Fruit fly (Drosophila melanogaster) whole organism, embryonic: ENCODE results near the gene Rh5.

Source experiments
- B-H2 ChIP-seq: fragments of 200-800 bp; sonication (Bioruptor generic); optimal IDR thresholded peaks from 2 replicates; lab custom pipeline; 2018; ENCODE audit warnings: missing biosample characterization, mild to moderate bottlenecking, missing genetic modification characterization
- Bdp1 ChIP-seq: fragments of 200-800 bp; sonication (Bioruptor generic); optimal IDR thresholded peaks from 3 replicates; lab custom pipeline; 2016; ENCODE audit warnings: missing biosample characterization, missing genetic modification characterization
- CG10366 ChIP-seq: fragments of 200-800 bp; sonication (Bioruptor generic); IDR thresholded peaks from 2 replicates; pipeline ENCODE4 v1.3.6; 2022; ENCODE audit warnings: missing biosample characterization, missing genetic modification characterization
- CG10462 ChIP-seq: fragments of 200-800 bp; sonication (Bioruptor generic); optimal IDR thresholded peaks from 2 replicates; lab custom pipeline; 2016; ENCODE audit warnings: missing biosample characterization, missing genetic modification characterization
- CG10654 ChIP-seq: fragments of 200-800 bp; sonication (Bioruptor generic); optimal IDR thresholded peaks from 2 replicates; lab custom pipeline; 2016; ENCODE audit warnings: missing biosample characterization, missing genetic modification characterization
- CG13894 ChIP-seq: fragments of 200-800 bp; sonication (Bioruptor generic); optimal IDR thresholded peaks from 3 replicates; lab custom pipeline; 2018; ENCODE audit warnings: missing biosample characterization, mild to moderate bottlenecking, missing genetic modification characterization, moderate library complexity
- CG14014 ChIP-seq: fragments of 200-800 bp; sonication (Bioruptor generic); IDR thresholded peaks from 2 replicates; pipeline ENCODE4 v1.3.6; 2022; ENCODE audit warnings: missing biosample characterization, missing genetic modification characterization
- CG14860 ChIP-seq: fragments of 200-800 bp; sonication (Bioruptor generic); IDR thresholded peaks from 3 replicates; pipeline ENCODE4 v1.3.6; 2022; ENCODE audit warnings: missing biosample characterization, missing genetic modification characterization; ENCODE audit not compliant: partially characterized antibody
- CG17359 ChIP-seq: fragments of 200-800 bp; sonication (Bioruptor generic); optimal IDR thresholded peaks from 3 replicates; lab custom pipeline; 2018; ENCODE audit warnings: missing biosample characterization, mild to moderate bottlenecking, missing genetic modification characterization, moderate library complexity
- CG2199 ChIP-seq: fragments of 200-800 bp; sonication (Bioruptor generic); IDR thresholded peaks from 3 replicates; pipeline ENCODE4 v1.3.6; 2022; ENCODE audit warnings: missing biosample characterization, missing genetic modification characterization
- CG31224 ChIP-seq: fragments of 200-800 bp; sonication (Bioruptor generic); IDR thresholded peaks from 2 replicates; pipeline ENCODE4 v1.3.6; 2022; ENCODE audit warnings: missing biosample characterization, missing genetic modification characterization
- CG32532 ChIP-seq: fragments of 200-800 bp; sonication (Bioruptor generic); IDR thresholded peaks from 2 replicates; pipeline ENCODE4 v1.3.6; 2022; ENCODE audit warnings: missing biosample characterization, missing genetic modification characterization
- CG3281 ChIP-seq: fragments of 200-800 bp; sonication (Bioruptor generic); optimal IDR thresholded peaks from 3 replicates; lab custom pipeline; 2017; ENCODE audit warnings: missing biosample characterization, mild to moderate bottlenecking, missing genetic modification characterization
- CG3838 ChIP-seq: fragments of 200-800 bp; sonication (Bioruptor generic); optimal IDR thresholded peaks from 3 replicates; lab custom pipeline; 2016; ENCODE audit warnings: missing biosample characterization, missing genetic modification characterization
- CG3847 ChIP-seq: fragments of 200-800 bp; sonication (Bioruptor generic); IDR thresholded peaks from 2 replicates; pipeline ENCODE4 v1.3.6; 2022; ENCODE audit warnings: missing biosample characterization, missing genetic modification characterization
- CG42726 ChIP-seq: fragments of 200-800 bp; sonication (Bioruptor generic); IDR thresholded peaks from 2 replicates; pipeline ENCODE4 v1.3.6; 2022; ENCODE audit warnings: missing biosample characterization, missing genetic modification characterization; ENCODE audit not compliant: partially characterized antibody
- CG4360 ChIP-seq: fragments of 200-800 bp; sonication (Bioruptor generic); IDR thresholded peaks from 2 replicates; pipeline ENCODE4 v1.3.6; 2022; ENCODE audit warnings: missing biosample characterization, missing genetic modification characterization
- CG7745 ChIP-seq: fragments of 200-800 bp; sonication (Bioruptor generic); optimal IDR thresholded peaks from 2 replicates; lab custom pipeline; 2018; ENCODE audit warnings: missing biosample characterization, mild to moderate bottlenecking, missing genetic modification characterization, moderate library complexity
- CG8388 ChIP-seq: fragments of 200-800 bp; sonication (Bioruptor generic); optimal IDR thresholded peaks from 2 replicates; lab custom pipeline; 2019; ENCODE audit warnings: missing biosample characterization, mild to moderate bottlenecking, missing genetic modification characterization, moderate library complexity
- Dbx ChIP-seq: fragments of 200-800 bp; sonication (Bioruptor generic); IDR thresholded peaks from 3 replicates; pipeline ENCODE4 v1.3.6; 2022; ENCODE audit warnings: missing biosample characterization, missing genetic modification characterization
- Drgx ChIP-seq: fragments of 200-800 bp; sonication (Bioruptor generic); IDR thresholded peaks from 2 replicates; pipeline ENCODE4 v1.3.6; 2022; ENCODE audit warnings: missing biosample characterization, missing genetic modification characterization
- E2f1 ChIP-seq: fragments of 200-800 bp; sonication (Bioruptor generic); IDR thresholded peaks from 2 replicates; pipeline ENCODE4 v1.3.6; 2022; ENCODE audit warnings: missing biosample characterization, missing genetic modification characterization
- GATAe ChIP-seq: fragments of 200-800 bp; sonication (Bioruptor generic); conservative IDR thresholded peaks from 2 replicates; pipeline ENCODE4 v1.3.6; 2022; ENCODE audit warnings: missing biosample characterization, missing genetic modification characterization
- Kr ChIP-seq: fragments of 200-800 bp; sonication (Bioruptor generic); optimal IDR thresholded peaks from 2 replicates; lab custom pipeline; 2017; ENCODE audit warnings: missing biosample characterization, mild to moderate bottlenecking, missing genetic modification characterization
- MBD-R2 ChIP-seq: fragments of 200-800 bp; sonication (Bioruptor generic); IDR thresholded peaks from 2 replicates; pipeline ENCODE4 v1.3.6; 2022; ENCODE audit warnings: missing biosample characterization, missing genetic modification characterization
- MESR4 ChIP-seq: fragments of 200-800 bp; sonication (Bioruptor generic); optimal IDR thresholded peaks from 2 replicates; lab custom pipeline; 2018; ENCODE audit warnings: missing biosample characterization, mild to moderate bottlenecking, missing genetic modification characterization, moderate library complexity
- MTF-1 ChIP-seq: fragments of 200-800 bp; sonication (Bioruptor generic); optimal IDR thresholded peaks from 2 replicates; lab custom pipeline; 2018; ENCODE audit warnings: missing biosample characterization, mild to moderate bottlenecking, missing genetic modification characterization, borderline replicate concordance
- TFAM ChIP-seq: fragments of 200-800 bp; sonication (Bioruptor generic); optimal IDR thresholded peaks from 2 replicates; lab custom pipeline; 2017; ENCODE audit warnings: missing biosample characterization, missing genetic modification characterization, inconsistent platforms
- cad ChIP-seq: fragments of >200 bp; optimal IDR thresholded peaks from 2 replicates; lab custom pipeline; 2017; ENCODE audit warnings: missing biosample characterization, missing genetic modification characterization
- cg ChIP-seq: fragments of 200-800 bp; sonication (Bioruptor generic); optimal IDR thresholded peaks from 3 replicates; lab custom pipeline; 2019; ENCODE audit warnings: missing biosample characterization, mild to moderate bottlenecking, missing genetic modification characterization, moderate library complexity
- chinmo ChIP-seq: fragments of 200-800 bp; sonication (Bioruptor generic); IDR thresholded peaks from 4 replicates; pipeline ENCODE4 v1.3.6; 2022; ENCODE audit warnings: missing biosample characterization, missing genetic modification characterization; ENCODE audit not compliant: partially characterized antibody
- eyg ChIP-seq: fragments of 200-800 bp; sonication (Bioruptor generic); optimal IDR thresholded peaks from 3 replicates; lab custom pipeline; 2016; ENCODE audit warnings: missing biosample characterization, missing genetic modification characterization
- fd64A ChIP-seq: fragments of 200-800 bp; sonication (Bioruptor generic); optimal IDR thresholded peaks from 3 replicates; lab custom pipeline; 2018; ENCODE audit warnings: missing biosample characterization, mild to moderate bottlenecking, missing genetic modification characterization
- gcm ChIP-seq: fragments of 200-800 bp; sonication (Bioruptor generic); optimal IDR thresholded peaks from 2 replicates; lab custom pipeline; 2019; ENCODE audit warnings: missing biosample characterization, mild to moderate bottlenecking, missing genetic modification characterization, moderate library complexity
- grn ChIP-seq: fragments of 200-800 bp; sonication (Bioruptor generic); optimal IDR thresholded peaks from 3 replicates; lab custom pipeline; 2017; ENCODE audit warnings: missing biosample characterization, missing genetic modification characterization
- hbn ChIP-seq: fragments of 200-800 bp; sonication (Bioruptor generic); IDR thresholded peaks from 2 replicates; pipeline ENCODE4 v1.3.6; 2022; ENCODE audit warnings: missing biosample characterization, missing genetic modification characterization; ENCODE audit not compliant: partially characterized antibody
- her ChIP-seq: fragments of 200-800 bp; sonication (Bioruptor generic); optimal IDR thresholded peaks from 2 replicates; lab custom pipeline; 2016; ENCODE audit warnings: missing biosample characterization, missing genetic modification characterization
- kay ChIP-seq: fragments of 200-800 bp; sonication (Bioruptor generic); optimal IDR thresholded peaks from 2 replicates; lab custom pipeline; 2016; ENCODE audit warnings: missing biosample characterization, missing genetic modification characterization
- ken ChIP-seq: fragments of 200-800 bp; sonication (Bioruptor generic); IDR thresholded peaks from 3 replicates; pipeline ENCODE4 v1.3.6; 2022; ENCODE audit warnings: missing biosample characterization, missing genetic modification characterization
- lbe ChIP-seq: fragments of 200-800 bp; sonication (Bioruptor generic); optimal IDR thresholded peaks from 2 replicates; lab custom pipeline; 2016; ENCODE audit warnings: missing biosample characterization, mild to moderate bottlenecking, missing genetic modification characterization
- mirr ChIP-seq: fragments of 200-800 bp; sonication (Bioruptor generic); optimal IDR thresholded peaks from 3 replicates; lab custom pipeline; 2018; ENCODE audit warnings: missing biosample characterization, mild to moderate bottlenecking, missing genetic modification characterization
- nom ChIP-seq: fragments of 200-800 bp; sonication (Bioruptor generic); optimal IDR thresholded peaks from 2 replicates; lab custom pipeline; 2017; ENCODE audit warnings: missing biosample characterization, missing genetic modification characterization, mild to moderate bottlenecking, moderate library complexity, missing genetic modification reagents
- odd ChIP-seq: fragments of 200-800 bp; sonication (Bioruptor generic); optimal IDR thresholded peaks from 2 replicates; lab custom pipeline; 2017; ENCODE audit warnings: missing biosample characterization, mild to moderate bottlenecking, missing genetic modification characterization
- pros ChIP-seq: fragments of 200-800 bp; sonication (Bioruptor generic); optimal IDR thresholded peaks from 3 replicates; lab custom pipeline; 2019; ENCODE audit warnings: missing biosample characterization, mild to moderate bottlenecking, missing genetic modification characterization, moderate library complexity
- scrt ChIP-seq: fragments of 200-800 bp; sonication (Bioruptor generic); optimal IDR thresholded peaks from 2 replicates; lab custom pipeline; 2018; ENCODE audit warnings: missing biosample characterization, mild to moderate bottlenecking, missing genetic modification characterization, moderate library complexity
- sens ChIP-seq: fragments of 200-800 bp; sonication (Bioruptor generic); peaks from one replicate; lab custom pipeline; 2016; ENCODE audit warnings: missing biosample characterization, missing genetic modification characterization
- seq ChIP-seq: fragments of 200-800 bp; sonication (Bioruptor generic); IDR thresholded peaks from 2 replicates; pipeline ENCODE4 v1.3.6; 2022; ENCODE audit warnings: missing biosample characterization, missing genetic modification characterization
- so ChIP-seq: fragments of 200-800 bp; sonication (Bioruptor generic); IDR thresholded peaks from 3 replicates; pipeline ENCODE4 v1.3.6; 2022; ENCODE audit warnings: missing biosample characterization, missing genetic modification characterization
- vfl ChIP-seq: fragments of 200-800 bp; sonication (Bioruptor generic); optimal IDR thresholded peaks from 2 replicates; lab custom pipeline; 2016; ENCODE audit warnings: missing biosample characterization, missing genetic modification characterization

Gene Rh5

dm6 chr2L:11970853-11971397 lies 37.0 kb upstream of the Rh5 start (continued):
- TF ChIP-seq CG7745 (no peak), nom (GFP tag; lab: Kevin White, UChicago) (peak; percentile 27), CG14860 (GFP tag; lab: Robert Waterston, UW) (0 out of 3 replicates have a peak, but pooled peaks have one; percentile 33), CG17359 (tag; lab: Kevin White, UChicago) (peak; percentile 3), ken (0 out of 3 replicates have a peak, but pooled peaks have one; percentile 11), CG3281 (GFP tag; lab: Kevin White, UChicago) (peak; percentile 28), CG10366 (GFP tag; lab: Robert Waterston, UW) (peak; percentile 77), lbe (GFP tag; lab: Kevin White, UChicago) (peak; percentile 49), hbn (GFP tag; lab: Robert Waterston, UW) (no peak), CG14014 (GFP tag; lab: Robert Waterston, UW) (peak; percentile 39; the same call in 1 of the 2 replicates), CG32532 (peak; percentile 59)
- TF ChIP-seq, all 482 proteins: peak for 167

- TF ChIP-seq fd64A (no peak), sens (peak; percentile 44), pros (GFP tag; lab: Kevin White, UChicago) (peak; percentile 11), chinmo (GFP tag; lab: Robert Waterston, UW) (0 out of 4 replicates have a peak, but pooled peaks have one; percentile 19), CG4360 (GFP tag; lab: Robert Waterston, UW) (peak; percentile 85), odd (GFP tag; lab: Kevin White, UChicago) (peak; percentile 23), gcm (GFP tag; lab: Kevin White, UChicago) (peak; percentile 77), MTF-1 (GFP tag; lab: Kevin White, UChicago) (no peak), cg (GFP tag; lab: Kevin White, UChicago) (peak; percentile 9), Kr (GFP tag; lab: Kevin White, UChicago) (peak; percentile 6), CG10462 (GFP tag; lab: Kevin White, UChicago) (no peak), seq (GFP tag; lab: Robert Waterston, UW) (no peak), grn (GFP tag; lab: Kevin White, UChicago) (peak; percentile 34), CG2199 (peak; percentile 91), CG13894 (peak; percentile 54), CG31224 (GFP tag; lab: Robert Waterston, UW) (peak; percentile 41; the same call in 1 of the 2 replicates), B-H2 (GFP tag; lab: Kevin White, UChicago) (peak; percentile 5), so (no peak), cad (GFP tag; lab: Kevin White, UChicago) (peak; percentile 31), eyg (GFP tag; lab: Kevin White, UChicago) (no peak)
These were observed 34.7 kb upstream of the Rh5 start for dm6 chr2L:11973145-11973738.

- TF ChIP-seq CG10654 (GFP tag; lab: Kevin White, UChicago) (no peak), GATAe (GFP tag; lab: Robert Waterston, UW) (no peak), mirr (GFP tag; lab: Kevin White, UChicago) (no peak), MBD-R2 (GFP tag; lab: Robert Waterston, UW) (no peak), her (GFP tag; lab: Kevin White, UChicago) (no peak), vfl (GFP tag; lab: Kevin White, UChicago) (no peak), CG3847 (no peak), TFAM (GFP tag; lab: Kevin White, UChicago) (no peak), MESR4 (GFP tag; lab: Kevin White, UChicago) (no peak), Bdp1 (GFP tag; lab: Kevin White, UChicago) (no peak), kay (GFP tag; lab: Kevin White, UChicago) (no peak), CG3838 (no peak), CG8388 (GFP tag; lab: Kevin White, UChicago) (no peak), CG42726 (GFP tag; lab: Robert Waterston, UW) (no peak), E2f1 (GFP tag; lab: Robert Waterston, UW) (no peak), Drgx (GFP tag; lab: Robert Waterston, UW) (no peak), scrt (GFP tag; lab: Kevin White, UChicago) (no peak), Dbx (GFP tag; lab: Robert Waterston, UW) (no peak)
These were observed 31.0 kb upstream of the Rh5 start for dm6 chr2L:11976955-11977354.
